Worm (Caenorhabditis elegans) whole organism, L2 larva: ENCODE results near the gene mob-2.

Source experiments
- C34F6.9 ChIP-seq: fragments of 150-350 bp; optimal IDR thresholded peaks from 2 replicates; lab custom pipeline; 2014; ENCODE audit warnings: missing biosample characterization, missing genetic modification characterization
- F13H6.1 ChIP-seq: sonication (generic microtip); optimal IDR thresholded peaks from 2 replicates; lab custom pipeline; 2016; ENCODE audit warnings: missing genetic modification characterization, missing compliant biosample characterization
- R02D3.7 ChIP-seq: fragments of 150-350 bp; optimal IDR thresholded peaks from 2 replicates; lab custom pipeline; 2014; ENCODE audit warnings: missing biosample characterization, missing genetic modification characterization
- aly-2 ChIP-seq: fragments of 150-350 bp; optimal IDR thresholded peaks from 2 replicates; lab custom pipeline; 2014; ENCODE audit warnings: missing biosample characterization, missing genetic modification characterization
- blmp-1 ChIP-seq: sonication (generic microtip); optimal IDR thresholded peaks from 2 replicates; lab custom pipeline; 2017; ENCODE audit warnings: missing genetic modification characterization, mild to moderate bottlenecking, missing compliant biosample characterization, antibody characterized with exemption, moderate library complexity; ENCODE audit not compliant: insufficient read depth
- ceh-16 ChIP-seq: fragments of 150-350 bp; optimal IDR thresholded peaks from 2 replicates; lab custom pipeline; 2014; ENCODE audit warnings: missing biosample characterization, missing genetic modification characterization
- crh-2 ChIP-seq: sonication (generic microtip); optimal IDR thresholded peaks from 2 replicates; lab custom pipeline; 2017; ENCODE audit warnings: missing biosample characterization, missing genetic modification characterization
- dmd-4 ChIP-seq: sonication (generic microtip); optimal IDR thresholded peaks from 2 replicates; lab custom pipeline; 2017; ENCODE audit warnings: missing biosample characterization, missing genetic modification characterization
- egl-27 ChIP-seq: sonication (generic microtip); optimal IDR thresholded peaks from 3 replicates; lab custom pipeline; 2017; ENCODE audit warnings: missing biosample characterization, missing genetic modification reagents, missing genetic modification characterization
- elt-3 ChIP-seq: sonication (generic microtip); optimal IDR thresholded peaks from 2 replicates; lab custom pipeline; 2017; ENCODE audit warnings: missing biosample characterization, missing genetic modification characterization
- gmeb-1 ChIP-seq: fragments of 150-350 bp; optimal IDR thresholded peaks from 2 replicates; lab custom pipeline; 2014; ENCODE audit warnings: missing biosample characterization, missing genetic modification characterization
- lin-11 ChIP-seq: fragments of 150-350 bp; sonication (generic microtip); optimal IDR thresholded peaks from 2 replicates; lab custom pipeline; 2014; ENCODE audit warnings: missing biosample characterization, missing genetic modification characterization, inconsistent platforms, mixed read lengths
- lin-39 ChIP-seq: fragments of 150-350 bp; optimal IDR thresholded peaks from 2 replicates; lab custom pipeline; 2014; ENCODE audit warnings: missing biosample characterization, missing genetic modification reagents, missing genetic modification characterization
- lsy-2 ChIP-seq, 2 experiments: fragments of 150-350 bp in 1 of 2; sonication (generic microtip) in 1 of 2; optimal IDR thresholded peaks; 2 replicates each; lab custom pipeline; 2014 to 2017; ENCODE audit warnings: missing biosample characterization in 2 of 2, missing genetic modification characterization in 2 of 2
- mab-5 ChIP-seq: fragments of 150-350 bp; optimal IDR thresholded peaks from 2 replicates; lab custom pipeline; 2014; ENCODE audit warnings: missing biosample characterization, missing genetic modification characterization
- mbf-1 ChIP-seq: sonication (generic microtip); optimal IDR thresholded peaks from 2 replicates; lab custom pipeline; 2017; ENCODE audit warnings: missing biosample characterization, missing genetic modification characterization
- nhr-129 ChIP-seq: fragments of 150-350 bp; optimal IDR thresholded peaks from 2 replicates; lab custom pipeline; 2014; ENCODE audit warnings: missing biosample characterization, missing genetic modification characterization
- nhr-21 ChIP-seq: fragments of 150-350 bp; optimal IDR thresholded peaks from 2 replicates; lab custom pipeline; 2014; ENCODE audit warnings: missing biosample characterization, missing genetic modification characterization
- nhr-25 ChIP-seq: fragments of 150-350 bp; sonication (generic microtip); optimal IDR thresholded peaks from 3 replicates; lab custom pipeline; 2014; ENCODE audit warnings: missing biosample characterization, missing genetic modification characterization
- nhr-77 ChIP-seq: fragments of 150-350 bp; optimal IDR thresholded peaks from 2 replicates; lab custom pipeline; 2014; ENCODE audit warnings: missing biosample characterization, missing genetic modification characterization
- peb-1 ChIP-seq: fragments of 150-350 bp; optimal IDR thresholded peaks from 2 replicates; lab custom pipeline; 2014; ENCODE audit warnings: missing biosample characterization, missing genetic modification characterization
- sem-4 ChIP-seq: fragments of 150-350 bp; optimal IDR thresholded peaks from 2 replicates; lab custom pipeline; 2014; ENCODE audit warnings: missing biosample characterization, missing genetic modification reagents, missing genetic modification characterization
- sma-9 ChIP-seq, 2 experiments: fragments of 150-350 bp in 1 of 2; sonication (generic microtip) in 1 of 2; optimal IDR thresholded peaks; 2 replicates each; lab custom pipeline; 2014 to 2016; ENCODE audit warnings: missing genetic modification characterization in 2 of 2, mild to moderate bottlenecking in 1 of 2, missing biosample characterization in 1 of 2, missing compliant biosample characterization in 1 of 2, missing genetic modification reagents in 1 of 2, moderate library complexity in 1 of 2
- unc-39 ChIP-seq: fragments of 150-350 bp; optimal IDR thresholded peaks from 2 replicates; lab custom pipeline; 2014; ENCODE audit warnings: missing biosample characterization, missing genetic modification characterization
- unc-55 ChIP-seq: fragments of 150-350 bp; sonication (generic microtip); optimal IDR thresholded peaks from 3 replicates; lab custom pipeline; 2014; ENCODE audit warnings: missing biosample characterization, missing genetic modification reagents, missing genetic modification characterization

mob-2 gene

DNA sequence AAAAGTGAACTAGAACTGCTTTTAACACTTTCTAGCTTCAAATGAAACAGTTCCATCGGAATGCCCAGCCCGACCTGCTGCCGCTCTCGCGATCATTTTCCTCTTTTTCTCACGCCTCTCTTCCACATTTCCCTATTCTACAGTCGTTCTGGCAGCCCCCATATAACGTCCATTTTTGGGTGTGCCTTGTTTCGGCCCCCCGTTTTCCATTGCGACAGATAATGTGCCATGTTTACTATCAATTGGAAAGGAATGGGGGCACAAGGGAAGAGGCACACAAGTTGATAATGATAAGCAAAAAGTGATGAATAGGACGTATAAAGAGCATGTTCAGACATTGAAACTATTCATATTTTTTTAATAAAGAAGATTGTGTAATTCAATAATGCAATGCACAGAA lies 10.9 kb downstream of the mob-2 start (continued):
- TF ChIP-seq unc-39 (tag; lab: Kevin White, UChicago) (no peak), gmeb-1 (tag; lab: Kevin White, UChicago) (peak; percentile 22), mab-5 (tag; lab: Kevin White, UChicago) (no peak), nhr-129 (tag; lab: Kevin White, UChicago) (no peak), egl-27 (tag; lab: Kevin White, UChicago) (no peak)
- TF ChIP-seq, all 48 proteins: peak for 6

- TF ChIP-seq unc-55 (GFP tag; lab: Kevin White, UChicago) (peak; percentile 38), sma-9 (GFP tag; optimal IDR thresholded peaks at IDR 0.05; lab: Kevin White, UChicago) (no peak), sma-9 (tag; optimal IDR thresholded peaks at IDR 0.05; lab: Kevin White, UChicago) (no peak)
Measured at ce11 chrX:13158487-13158886, 11.4 kb downstream of the mob-2 start.

DNA sequence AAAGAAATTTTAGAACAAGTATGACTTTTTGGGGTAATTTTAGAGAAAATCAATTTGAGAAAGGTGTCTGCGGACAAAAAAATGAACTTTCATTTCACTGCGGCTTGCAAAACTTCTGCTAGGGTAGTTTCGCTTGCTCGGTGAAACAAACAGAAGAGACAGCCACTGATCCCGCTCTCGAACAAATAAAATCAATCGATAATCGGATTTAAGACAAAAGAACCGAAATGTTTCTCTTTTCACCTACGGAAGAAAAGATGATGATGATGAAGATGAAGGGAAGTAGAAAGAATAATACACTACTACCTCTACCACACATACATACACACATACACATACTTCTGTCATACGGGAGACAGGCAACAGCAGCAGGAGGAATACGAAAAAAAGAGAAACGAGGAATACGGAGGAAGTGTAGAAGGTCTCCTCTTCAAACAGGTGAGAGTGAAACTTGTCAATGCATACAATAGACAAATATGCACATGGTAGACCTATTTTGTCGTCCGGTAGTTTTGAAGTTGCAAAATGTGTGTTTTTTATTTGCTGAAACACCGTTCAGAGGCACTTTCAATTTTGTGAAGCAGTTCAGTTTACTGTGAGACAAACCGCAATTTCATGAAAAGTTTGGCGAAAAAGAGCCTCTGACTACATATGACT lies 12.6 kb downstream of the mob-2 start:
- TF ChIP-seq F13H6.1 (tag; lab: Kevin White, UChicago) (no peak), nhr-129 (tag; lab: Kevin White, UChicago) (peak; percentile 46), nhr-25 (tag; lab: Kevin White, UChicago) (peak; percentile 5)
- TF ChIP-seq, all 48 proteins: peak for 2

DNA sequence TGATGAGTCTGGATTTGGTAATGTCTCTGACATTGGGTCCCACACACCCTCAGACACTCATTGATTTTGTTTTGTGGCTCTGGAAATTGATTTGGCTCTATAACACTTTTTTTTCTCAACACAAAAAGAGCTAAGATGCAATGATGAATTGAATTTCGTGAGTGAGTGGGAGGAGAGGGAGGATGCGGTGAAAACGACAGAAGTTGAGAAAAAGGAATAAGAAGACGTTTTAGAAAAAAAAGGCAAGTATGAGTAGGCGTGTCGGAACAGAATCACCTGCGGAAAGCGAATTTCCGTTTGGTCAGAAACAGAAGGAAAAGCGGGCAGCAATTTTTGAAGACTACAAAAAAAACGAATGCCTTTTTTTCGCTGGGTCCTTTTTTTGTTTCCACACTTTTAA lies 14.1 kb downstream of the mob-2 start:
- no peak for TF ChIP-seq ceh-16 (tag; lab: Kevin White, UChicago)
- no peak for TF ChIP-seq nhr-77 (tag; lab: Kevin White, UChicago)

DNA sequence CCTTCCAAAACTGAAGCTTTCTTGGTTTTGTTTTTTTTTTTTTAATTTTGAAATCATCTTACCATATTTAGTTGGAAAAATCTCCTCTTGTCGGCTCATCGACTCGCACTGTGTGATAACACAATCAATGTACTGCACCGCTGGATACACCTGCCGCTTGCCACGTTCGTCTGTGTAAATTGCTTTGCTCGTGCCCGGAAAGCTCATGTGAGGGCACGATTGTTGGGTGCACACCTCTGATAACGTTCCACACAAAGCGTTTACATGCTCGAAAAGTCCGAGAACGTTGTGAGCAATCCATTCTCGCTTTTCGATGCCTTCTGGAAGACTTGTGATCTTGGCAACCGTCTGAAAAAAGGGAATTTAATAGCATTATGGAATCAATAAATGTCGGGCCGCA lies 15.4 kb downstream of the mob-2 start:
- TF ChIP-seq sem-4 (no peak), gmeb-1 (tag; lab: Kevin White, UChicago) (no peak), mbf-1 (no peak), nhr-129 (tag; lab: Kevin White, UChicago) (no peak), aly-2 (tag; lab: Kevin White, UChicago) (no peak), dmd-4 (tag; lab: Kevin White, UChicago) (no peak), nhr-21 (tag; lab: Kevin White, UChicago) (no peak), unc-55 (GFP tag; lab: Kevin White, UChicago) (no peak), blmp-1 (tag; lab: Kevin White, UChicago) (no peak), elt-3 (no peak), peb-1 (tag; lab: Kevin White, UChicago) (no peak)
- TF ChIP-seq, all 48 proteins: peak for 0

- TF ChIP-seq F13H6.1 (tag; lab: Kevin White, UChicago) (peak; percentile 3), lsy-2 (tag; optimal IDR thresholded peaks at IDR 0.05; lab: Kevin White, UChicago) (peak in 1 of 2 experiments; percentile 1), aly-2 (tag; lab: Kevin White, UChicago) (no peak), nhr-129 (tag; lab: Kevin White, UChicago) (peak; percentile 73), lin-11 (tag; lab: Kevin White, UChicago) (peak; percentile 34), nhr-25 (tag; lab: Kevin White, UChicago) (peak; percentile 60), crh-2 (tag; lab: Kevin White, UChicago) (peak; percentile 24), nhr-21 (tag; lab: Kevin White, UChicago) (peak; percentile 3), C34F6.9 (tag; lab: Kevin White, UChicago) (peak; percentile 23), R02D3.7 (tag; lab: Kevin White, UChicago) (no peak)
- TF ChIP-seq, all 48 proteins: peak for 8
Measured at ce11 chrX:13147105-13147504, 22.8 kb downstream of the mob-2 start.

DNA sequence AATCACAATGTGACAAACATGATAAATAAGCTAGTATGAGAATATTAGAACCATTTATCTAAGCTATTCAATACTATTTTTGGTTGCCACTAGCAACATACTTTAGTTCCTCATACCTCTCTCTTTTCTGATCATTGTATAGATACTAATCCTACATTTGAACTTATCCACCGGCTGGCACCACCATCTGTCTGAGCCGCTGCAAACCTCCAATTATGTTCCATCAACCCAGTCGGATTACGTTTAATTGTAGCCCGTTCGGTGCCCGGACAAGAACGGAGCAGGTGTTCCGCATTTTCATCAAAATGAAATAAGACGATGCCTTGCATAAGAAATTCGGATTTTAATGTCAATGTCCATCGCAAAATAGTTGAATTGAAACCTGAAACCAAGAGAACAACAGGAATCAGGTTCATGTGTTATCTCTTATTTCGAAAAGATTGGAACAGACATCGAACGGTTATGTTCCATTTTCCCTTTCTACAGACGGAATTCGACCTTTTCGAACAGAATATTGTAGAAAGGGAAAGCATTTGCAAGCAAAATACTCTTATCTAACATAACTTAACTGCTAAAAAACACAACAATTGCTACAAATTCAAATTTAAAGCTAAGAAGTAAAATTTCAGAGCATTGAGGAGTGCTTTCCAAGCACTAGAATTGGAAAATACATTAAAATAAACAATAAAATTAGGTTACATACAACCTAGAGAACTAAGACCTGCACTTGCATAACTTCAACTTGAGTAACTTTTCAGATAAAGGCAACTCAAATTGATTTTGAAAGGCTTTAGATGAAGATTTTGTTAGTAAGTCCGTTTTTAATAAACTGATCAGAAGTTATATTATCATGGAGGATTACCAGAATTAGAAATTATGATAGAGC lies 23.6 kb downstream of the mob-2 start:
- peak; percentile 20 for TF ChIP-seq nhr-25 (tag; lab: Kevin White, UChicago)
- TF ChIP-seq aly-2 (tag; lab: Kevin White, UChicago) = no peak
- peak; percentile 93 for TF ChIP-seq blmp-1 (tag; lab: Kevin White, UChicago)
- no peak for TF ChIP-seq lin-39 (tag; lab: Kevin White, UChicago)
